Worm (Caenorhabditis elegans) whole organism, midembryonic: ENCODE data around the gene anmt-3.

Source experiments
- T22C8.4 ChIP-seq: fragments of 200-800 bp; sonication (Bioruptor generic); IDR thresholded peaks from 2 replicates; pipeline ENCODE4 v1.3.6; 2022; ENCODE audit warnings: missing genetic modification characterization, missing compliant biosample characterization
- cog-1 ChIP-seq: sonication (generic microtip); optimal IDR thresholded peaks from 2 replicates; lab custom pipeline; 2016; ENCODE audit warnings: missing genetic modification characterization, missing compliant biosample characterization
- flt-1 ChIP-seq: fragments of 200-800 bp; sonication (Bioruptor generic); IDR thresholded peaks from 2 replicates; pipeline ENCODE4 v1.3.6; 2022; ENCODE audit warnings: missing genetic modification characterization, missing compliant biosample characterization
- klf-2 ChIP-seq: fragments of 200-800 bp; sonication (Bioruptor generic); conservative IDR thresholded peaks from 2 replicates; pipeline ENCODE4 v1.3.6; 2022; ENCODE audit warnings: missing genetic modification reagents, missing genetic modification characterization, missing compliant biosample characterization
- med-1 ChIP-seq: sonication (generic microtip); optimal IDR thresholded peaks from 2 replicates; lab custom pipeline; 2017; ENCODE audit warnings: missing genetic modification characterization, mild to moderate bottlenecking, missing compliant biosample characterization, antibody characterized with exemption, missing genetic modification reagents; ENCODE audit not compliant: insufficient read depth
- ref-1 ChIP-seq: fragments of 200-800 bp; sonication (Bioruptor generic); conservative IDR thresholded peaks from 2 replicates; pipeline ENCODE4 v1.3.6; 2022; ENCODE audit warnings: missing genetic modification reagents, missing genetic modification characterization, missing compliant biosample characterization
- tab-1 ChIP-seq: fragments of 200-800 bp; sonication (Bioruptor generic); IDR thresholded peaks from 2 replicates; pipeline ENCODE4 v1.3.6; 2022; ENCODE audit warnings: missing genetic modification characterization, missing compliant biosample characterization
- ztf-23 ChIP-seq: fragments of 200-800 bp; sonication (Bioruptor generic); IDR thresholded peaks from 2 replicates; pipeline ENCODE4 v1.3.6; 2022; ENCODE audit warnings: missing genetic modification reagents, missing genetic modification characterization, missing compliant biosample characterization
- ztf-29 ChIP-seq: fragments of 200-800 bp; sonication (Bioruptor generic); IDR thresholded peaks from 2 replicates; pipeline ENCODE4 v1.3.6; 2022; ENCODE audit warnings: missing genetic modification reagents, missing genetic modification characterization, missing compliant biosample characterization

The anmt-3 gene

DNA sequence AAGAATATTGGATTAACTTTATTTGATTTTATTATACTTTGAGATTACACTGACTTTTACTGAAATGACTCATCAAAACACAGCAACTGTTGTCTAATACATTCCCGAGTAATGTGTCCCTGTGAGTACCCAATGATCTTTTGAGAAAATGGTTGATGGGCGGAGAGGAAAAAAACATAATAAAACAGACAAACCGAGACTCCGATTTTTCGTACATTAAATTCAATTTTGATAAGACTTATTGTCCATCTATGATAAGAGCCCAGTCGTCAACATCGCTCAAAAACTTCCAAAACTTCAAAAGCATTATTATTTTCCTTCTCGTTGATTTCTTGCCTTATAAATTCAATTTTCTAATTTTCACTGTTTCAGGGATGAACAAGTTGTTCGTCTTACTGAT lies 7.3 kb downstream of the anmt-3 start, which contains the start of gene ttr-46:
Gene ttr-46 (plus strand): TSS at position 373 of the 400 bp plus-strand sequence.
- TF ChIP-seq tab-1 (no peak), ztf-23 (GFP tag; lab: Robert Waterston, UW) (no peak), cog-1 (tag; lab: Kevin White, UChicago) (no peak), ztf-29 (GFP tag; lab: Robert Waterston, UW) (no peak), flt-1 (GFP tag; lab: Robert Waterston, UW) (no peak), klf-2 (GFP tag; lab: Robert Waterston, UW) (no peak), ref-1 (GFP tag; lab: Robert Waterston, UW) (no peak), T22C8.4 (GFP tag; lab: Robert Waterston, UW) (no peak), med-1 (no peak)

DNA sequence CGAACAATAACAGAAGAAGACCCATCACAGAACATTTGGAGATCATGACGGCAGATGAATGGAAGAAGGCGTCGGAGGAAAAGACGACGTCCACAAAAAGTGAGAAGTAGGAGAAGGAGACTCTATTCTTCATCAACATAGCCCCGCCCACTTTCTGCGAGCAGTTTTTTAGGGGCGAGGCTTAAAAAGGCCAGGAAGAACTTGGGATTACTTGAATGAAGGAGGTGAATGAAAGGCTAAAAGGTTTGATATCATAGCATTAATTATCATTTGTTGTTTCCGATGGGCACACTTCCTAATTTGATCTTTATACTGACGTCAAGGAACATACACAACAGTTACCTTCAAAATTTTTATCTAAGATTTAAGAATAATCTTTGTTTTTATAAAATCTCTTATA lies 9.3 kb downstream of the anmt-3 start, which contains the start of gene nlp-58:
Gene nlp-58 (minus strand): TSS at position 101 of the 400 bp plus-strand sequence.
- no peak for TF ChIP-seq ref-1 (GFP tag; lab: Robert Waterston, UW)

DNA sequence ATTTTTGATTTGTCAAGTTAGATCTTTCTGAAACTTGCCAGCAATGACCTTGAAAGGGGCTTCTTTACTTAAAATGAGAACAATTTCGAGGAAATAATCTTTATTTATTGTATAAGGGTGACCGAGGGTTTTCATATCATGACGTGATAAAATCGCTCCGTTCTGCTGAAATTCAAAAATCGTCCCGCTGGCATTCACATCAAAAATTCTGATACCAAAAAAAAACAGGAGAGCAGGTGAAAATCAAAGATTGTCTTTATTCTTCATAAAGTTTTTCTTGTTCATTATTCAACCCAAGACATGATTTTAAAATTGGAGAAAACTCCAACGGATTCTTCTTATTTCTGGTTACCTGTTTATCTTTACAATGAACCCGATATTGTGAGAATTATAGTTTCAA lies 14.0 kb downstream of the anmt-3 start, which contains the start of gene sre-28:
Gene sre-28 (plus strand): TSS at position 301 of the 400 bp plus-strand sequence.
- TF ChIP-seq ztf-29 (GFP tag; lab: Robert Waterston, UW) (no peak), flt-1 (GFP tag; lab: Robert Waterston, UW) (no peak), T22C8.4 (GFP tag; lab: Robert Waterston, UW) (no peak), tab-1 (no peak), med-1 (no peak), ref-1 (GFP tag; lab: Robert Waterston, UW) (no peak), cog-1 (tag; lab: Kevin White, UChicago) (no peak), klf-2 (GFP tag; lab: Robert Waterston, UW) (no peak), ztf-23 (GFP tag; lab: Robert Waterston, UW) (no peak)

DNA sequence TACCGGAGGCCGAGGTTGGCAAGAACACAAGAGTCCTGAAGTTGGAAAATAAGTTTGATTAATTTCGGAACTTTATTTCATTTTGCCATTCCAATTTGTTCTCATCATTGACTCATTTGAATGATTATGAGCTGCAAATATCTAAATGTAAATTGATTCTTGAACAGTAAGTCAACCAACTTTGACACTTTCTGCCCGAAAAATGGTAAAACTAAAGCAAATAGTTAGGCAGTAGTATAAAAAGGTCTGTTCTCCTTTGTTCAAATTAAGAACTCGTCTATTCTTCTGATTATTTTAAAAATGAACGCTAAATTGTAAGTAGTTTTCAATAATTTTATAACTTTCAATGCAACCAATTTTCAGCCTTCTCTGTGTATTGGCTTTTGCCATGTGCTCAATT lies 15.1 kb downstream of the anmt-3 start, which contains the start of gene fipr-12:
Gene fipr-12 (plus strand): TSS at position 301 of the 400 bp plus-strand sequence.
- TF ChIP-seq T22C8.4 (GFP tag; lab: Robert Waterston, UW) (no peak), cog-1 (tag; lab: Kevin White, UChicago) (no peak), med-1 (no peak)

DNA sequence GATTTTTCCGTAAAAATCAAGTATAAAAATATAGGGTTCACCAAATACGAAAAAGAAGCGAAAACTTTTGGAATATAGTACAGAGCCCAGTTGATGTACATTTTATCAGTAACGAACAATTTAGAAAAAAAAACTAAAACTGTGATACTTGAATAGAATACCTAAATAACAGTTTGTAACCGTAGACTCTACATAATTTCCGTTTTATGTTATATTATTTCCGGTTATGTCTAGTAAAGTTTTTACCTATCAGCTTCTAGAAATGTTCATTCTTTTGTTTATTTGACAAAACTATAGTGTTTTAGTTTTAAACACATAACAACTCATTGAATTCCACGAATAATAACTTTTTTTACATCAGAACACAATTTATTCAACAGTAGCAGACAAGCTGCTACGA lies 20.7 kb downstream of the anmt-3 start, which contains the start of gene srj-33:
Gene srj-33 (minus strand): TSS at position 101 of the 400 bp plus-strand sequence.
- TF ChIP-seq cog-1 (tag; lab: Kevin White, UChicago) (no peak), ztf-23 (GFP tag; lab: Robert Waterston, UW) (no peak), T22C8.4 (GFP tag; lab: Robert Waterston, UW) (no peak), ztf-29 (GFP tag; lab: Robert Waterston, UW) (no peak), ref-1 (GFP tag; lab: Robert Waterston, UW) (no peak), flt-1 (GFP tag; lab: Robert Waterston, UW) (no peak), med-1 (no peak), klf-2 (GFP tag; lab: Robert Waterston, UW) (no peak), tab-1 (no peak)

DNA sequence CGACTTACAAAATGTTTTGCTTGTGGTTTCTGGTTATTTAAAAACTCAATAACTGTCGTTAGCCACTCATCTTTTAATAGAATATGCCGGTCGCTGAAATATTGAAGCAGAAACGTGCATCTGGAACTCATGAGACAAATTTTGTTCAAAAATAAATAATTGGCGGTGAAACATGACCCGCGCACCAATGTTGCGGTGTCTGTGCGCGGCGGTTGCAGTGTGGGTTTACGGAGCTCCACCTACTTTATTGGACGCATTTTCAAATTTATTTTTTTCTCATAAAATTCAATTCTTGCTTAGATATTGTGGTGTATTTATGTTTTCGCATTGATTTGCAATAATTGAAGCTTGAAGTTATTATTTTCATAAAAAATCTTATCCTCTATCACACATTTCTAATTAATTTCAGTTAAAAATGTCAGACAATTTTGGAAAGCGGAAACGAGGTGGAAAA lies 27.5 kb downstream of the anmt-3 start, which contains the start of the genes rmh-2 and suds-3:
Gene rmh-2 (minus strand): TSS at position 164 of the 454 bp plus-strand sequence.
Gene suds-3 (plus strand): TSS at position 404 of the 454 bp plus-strand sequence.
- no peak for TF ChIP-seq cog-1 (tag; lab: Kevin White, UChicago)
- TF ChIP-seq T22C8.4 (GFP tag; lab: Robert Waterston, UW), result no peak
- peak; percentile 46 for TF ChIP-seq med-1

DNA sequence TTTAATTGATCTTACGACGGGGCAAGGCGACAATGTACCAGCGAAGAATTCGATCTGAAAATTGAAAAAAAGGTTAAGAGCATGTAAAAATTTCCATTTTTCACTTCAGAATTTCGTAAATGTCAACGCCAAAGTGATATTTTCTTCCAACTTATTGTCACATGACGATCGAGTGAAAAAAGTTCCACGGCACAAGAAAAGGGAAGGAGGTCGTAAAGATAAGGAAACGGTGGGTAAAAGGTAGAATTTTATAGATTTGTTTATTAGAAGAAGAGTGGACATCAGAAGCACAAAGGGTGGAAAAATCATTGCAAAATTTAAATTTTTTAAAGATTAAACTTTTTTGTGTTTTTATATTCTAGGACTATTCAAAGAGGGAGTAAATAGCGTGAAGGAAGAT lies 30.2 kb downstream of the anmt-3 start:
- TF ChIP-seq cog-1 (tag; lab: Kevin White, UChicago), result no peak
- no peak for TF ChIP-seq ref-1 (GFP tag; lab: Robert Waterston, UW)
- TF ChIP-seq ztf-29 (GFP tag; lab: Robert Waterston, UW), result no peak
- TF ChIP-seq ztf-23 (GFP tag; lab: Robert Waterston, UW), result no peak
- no peak for TF ChIP-seq med-1
- TF ChIP-seq klf-2 (GFP tag; lab: Robert Waterston, UW), result no peak

DNA sequence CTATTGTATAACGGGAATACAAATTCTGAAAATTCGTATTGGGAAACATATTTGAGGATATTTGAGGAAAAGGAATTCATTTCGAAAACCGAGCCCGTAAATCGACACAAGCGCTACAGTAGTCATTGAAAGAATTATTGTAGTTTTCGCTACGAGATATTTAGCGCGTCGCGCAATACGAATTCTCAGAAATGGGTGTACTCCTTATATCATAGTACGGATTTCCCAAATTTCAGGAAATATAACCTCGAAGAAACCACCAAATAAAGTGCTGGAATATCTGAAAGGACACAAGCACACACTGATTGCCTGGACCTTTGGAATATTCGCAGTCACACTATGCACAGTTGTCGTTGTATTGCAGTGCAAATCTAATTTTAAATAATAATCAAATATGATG lies 30.8 kb downstream of the anmt-3 start:
- TF ChIP-seq tab-1 (no peak), flt-1 (GFP tag; lab: Robert Waterston, UW) (no peak), ref-1 (GFP tag; lab: Robert Waterston, UW) (no peak), T22C8.4 (GFP tag; lab: Robert Waterston, UW) (no peak), med-1 (no peak), ztf-23 (GFP tag; lab: Robert Waterston, UW) (no peak), klf-2 (GFP tag; lab: Robert Waterston, UW) (no peak), ztf-29 (GFP tag; lab: Robert Waterston, UW) (no peak), cog-1 (tag; lab: Kevin White, UChicago) (no peak)

DNA sequence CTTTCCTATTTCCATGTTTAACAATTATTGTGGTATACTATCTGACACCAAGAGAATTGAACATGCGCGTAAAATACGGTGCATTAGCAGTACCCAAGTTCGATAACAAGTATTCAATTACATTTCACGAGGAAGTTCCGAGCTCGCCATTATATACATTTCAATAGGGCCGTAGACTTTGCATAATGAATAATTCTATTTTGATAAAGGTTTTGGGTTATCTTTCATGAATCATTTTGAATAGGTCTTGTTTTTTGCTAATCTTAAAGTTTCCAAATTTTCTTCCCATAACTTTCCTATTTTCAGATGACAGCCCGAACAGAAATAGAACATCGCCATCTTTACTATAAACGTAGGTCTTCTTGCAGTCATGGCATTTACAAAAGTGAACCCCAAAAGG lies 31.9 kb downstream of the anmt-3 start, which contains the start of gene C50H2.13:
Gene C50H2.13 (plus strand): TSS at position 301 of the 400 bp plus-strand sequence.
- TF ChIP-seq T22C8.4 (GFP tag; lab: Robert Waterston, UW), result no peak
- TF ChIP-seq tab-1, result no peak
- no peak for TF ChIP-seq klf-2 (GFP tag; lab: Robert Waterston, UW)
- TF ChIP-seq med-1, result no peak
- TF ChIP-seq flt-1 (GFP tag; lab: Robert Waterston, UW), result no peak
- TF ChIP-seq ztf-23 (GFP tag; lab: Robert Waterston, UW), result no peak
- TF ChIP-seq ztf-29 (GFP tag; lab: Robert Waterston, UW), result no peak
- TF ChIP-seq ref-1 (GFP tag; lab: Robert Waterston, UW), result no peak
- TF ChIP-seq cog-1 (tag; lab: Kevin White, UChicago), result no peak

DNA sequence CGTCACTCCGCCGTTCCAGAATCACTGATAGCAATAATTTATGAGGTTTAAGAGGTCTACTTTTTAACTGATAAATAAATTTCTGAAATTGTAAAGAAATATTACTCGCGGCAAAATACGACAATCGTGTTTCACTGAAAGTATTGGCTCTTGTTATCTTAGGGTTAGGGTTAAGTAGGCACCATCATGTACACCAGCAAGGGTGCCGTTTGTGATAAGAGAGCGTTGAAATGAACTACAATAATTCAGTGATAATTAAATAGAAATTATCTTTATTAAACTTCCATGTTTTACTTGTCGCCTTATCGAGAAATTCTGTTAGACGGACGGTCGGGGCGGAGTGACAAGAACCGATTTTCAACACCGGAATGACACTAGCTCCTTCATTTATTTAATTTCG lies 32.5 kb downstream of the anmt-3 start:
- no peak for TF ChIP-seq T22C8.4 (GFP tag; lab: Robert Waterston, UW)
- no peak for TF ChIP-seq cog-1 (tag; lab: Kevin White, UChicago)
- TF ChIP-seq tab-1, result no peak
- no peak for TF ChIP-seq med-1
- TF ChIP-seq klf-2 (GFP tag; lab: Robert Waterston, UW), result no peak
- TF ChIP-seq ztf-29 (GFP tag; lab: Robert Waterston, UW), result no peak
- TF ChIP-seq ref-1 (GFP tag; lab: Robert Waterston, UW), result no peak
- TF ChIP-seq ztf-23 (GFP tag; lab: Robert Waterston, UW), result no peak
- TF ChIP-seq flt-1 (GFP tag; lab: Robert Waterston, UW), result no peak
